Fruit fly (Drosophila melanogaster) whole organism, prepupa: ENCODE results near the gene CG9550.

Experiments
- Gug ChIP-seq: fragments of 200-800 bp; sonication (Bioruptor generic); IDR thresholded peaks from 2 replicates; pipeline ENCODE4 v1.3.6; 2022; ENCODE audit warnings: missing biosample characterization, missing genetic modification characterization
- Lpt ChIP-seq: fragments of 200-800 bp; sonication (Bioruptor generic); optimal IDR thresholded peaks from 3 replicates; lab custom pipeline; 2016; ENCODE audit warnings: missing biosample characterization, missing genetic modification characterization

DNA sequence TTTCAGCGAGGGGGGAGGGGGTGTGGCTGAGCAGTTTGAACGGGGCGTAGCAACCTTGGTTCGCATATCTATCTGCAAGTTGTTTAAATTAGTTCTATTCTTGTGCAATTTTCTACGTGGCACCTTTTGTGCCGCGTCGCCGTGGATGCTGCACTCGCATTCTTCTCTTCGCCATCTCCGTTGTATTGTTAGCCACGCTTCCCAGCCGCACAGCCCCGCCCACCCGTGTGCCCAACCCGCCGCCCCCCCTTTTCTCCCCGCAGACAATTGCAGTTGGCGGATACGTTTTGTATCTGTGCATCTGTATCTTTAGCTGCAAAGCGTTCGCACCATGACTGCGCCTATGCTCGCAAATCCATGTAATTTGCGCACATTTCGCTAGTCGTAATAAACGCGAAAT, 17.1 kb downstream of the CG9550 start:
- TF ChIP-seq Gug (GFP tag; lab: Robert Waterston, UW): no peak
- TF ChIP-seq Lpt (GFP tag; lab: Kevin White, UChicago): no peak
